Worm (Caenorhabditis elegans) whole organism, young adult: Measurements from ENCODE around the gene str-238.
A peak's percentile ranks its signal among the peaks of the same experiment; 100 is the strongest.

Experiments used
- B0019.2 ChIP-seq: fragments of 200-800 bp; sonication (Bioruptor generic); conservative IDR thresholded peaks from 2 replicates; pipeline ENCODE4 v1.3.6; 2022; ENCODE audit warnings: missing genetic modification reagents, missing genetic modification characterization, missing compliant biosample characterization
- B0336.3 ChIP-seq: fragments of 200-800 bp; sonication (Bioruptor generic); IDR thresholded peaks from 2 replicates; pipeline ENCODE4 v1.3.6; 2022; ENCODE audit warnings: missing genetic modification characterization, missing compliant biosample characterization
- C06A6.2 ChIP-seq: fragments of 200-800 bp; sonication (Bioruptor generic); conservative IDR thresholded peaks from 2 replicates; pipeline ENCODE4 v1.3.6; 2022; ENCODE audit warnings: missing genetic modification characterization, missing compliant biosample characterization
- C17E4.6 ChIP-seq: fragments of 200-800 bp; sonication (Bioruptor generic); IDR thresholded peaks from 2 replicates; pipeline ENCODE4 v1.3.6; 2022; ENCODE audit warnings: missing genetic modification reagents, missing genetic modification characterization, missing compliant biosample characterization
- D2030.7 ChIP-seq: fragments of 200-800 bp; sonication (Bioruptor generic); IDR thresholded peaks from 2 replicates; pipeline ENCODE4 v1.3.6; 2022; ENCODE audit warnings: missing genetic modification reagents, missing genetic modification characterization, missing compliant biosample characterization
- F10E7.11 ChIP-seq: sonication (generic microtip); optimal IDR thresholded peaks from 2 replicates; lab custom pipeline; 2017; ENCODE audit warnings: mild to moderate bottlenecking, missing genetic modification characterization, moderate library complexity, missing compliant biosample characterization
- F23B12.7 ChIP-seq: sonication (generic microtip); optimal IDR thresholded peaks from 2 replicates; lab custom pipeline; 2017; ENCODE audit warnings: missing genetic modification characterization, mild to moderate bottlenecking, missing compliant biosample characterization, antibody characterized with exemption, moderate library complexity; ENCODE audit not compliant: insufficient read depth
- F33H1.4 ChIP-seq: fragments of 200-800 bp; sonication (Bioruptor generic); IDR thresholded peaks from 2 replicates; pipeline ENCODE4 v1.3.6; 2022; ENCODE audit warnings: missing genetic modification reagents, missing genetic modification characterization, missing compliant biosample characterization
- F39B2.1 ChIP-seq: fragments of 200-800 bp; sonication (Bioruptor generic); IDR thresholded peaks from 2 replicates; pipeline ENCODE4 v1.3.6; 2022; ENCODE audit warnings: missing genetic modification reagents, missing genetic modification characterization, missing compliant biosample characterization
- F52B5.7 ChIP-seq: sonication (generic microtip); optimal IDR thresholded peaks from 2 replicates; lab custom pipeline; 2016; ENCODE audit warnings: mild to moderate bottlenecking, missing genetic modification characterization, missing compliant biosample characterization
- K11D2.4 ChIP-seq: fragments of 200-800 bp; sonication (Bioruptor generic); IDR thresholded peaks from 2 replicates; pipeline ENCODE4 v1.3.6; 2022; ENCODE audit warnings: missing genetic modification reagents, missing genetic modification characterization, missing compliant biosample characterization
- K12H6.12 ChIP-seq: fragments of 200-800 bp; sonication (Bioruptor generic); optimal IDR thresholded peaks from 2 replicates; lab custom pipeline; 2018; ENCODE audit warnings: mild to moderate bottlenecking, missing genetic modification characterization, missing compliant biosample characterization
- Y95B8A.8 ChIP-seq: fragments of 200-800 bp; sonication (Bioruptor generic); IDR thresholded peaks from 2 replicates; pipeline ENCODE4 v1.3.6; 2022; ENCODE audit warnings: missing genetic modification reagents, missing genetic modification characterization, missing compliant biosample characterization
- akir-1 ChIP-seq: fragments of 200-800 bp; sonication (Bioruptor generic); optimal IDR thresholded peaks from 2 replicates; lab custom pipeline; 2018; ENCODE audit warnings: mild to moderate bottlenecking, missing genetic modification characterization, moderate library complexity, missing compliant biosample characterization
- aptf-2 ChIP-seq: fragments of 200-800 bp; sonication (Bioruptor generic); conservative IDR thresholded peaks from 2 replicates; pipeline ENCODE4 v1.3.6; 2022; ENCODE audit warnings: missing genetic modification reagents, missing genetic modification characterization, missing compliant biosample characterization
- attf-3 ChIP-seq: fragments of 200-800 bp; sonication (Bioruptor generic); conservative IDR thresholded peaks from 2 replicates; pipeline ENCODE4 v1.3.6; 2022; ENCODE audit warnings: missing genetic modification reagents, missing genetic modification characterization, missing compliant biosample characterization
- bed-2 ChIP-seq: fragments of 200-800 bp; sonication (Bioruptor generic); IDR thresholded peaks from 2 replicates; pipeline ENCODE4 v1.3.6; 2022; ENCODE audit warnings: missing genetic modification reagents, missing genetic modification characterization, missing compliant biosample characterization
- ccch-3 ChIP-seq: fragments of 200-800 bp; sonication (Bioruptor generic); optimal IDR thresholded peaks from 2 replicates; lab custom pipeline; 2018; ENCODE audit warnings: mild to moderate bottlenecking, missing genetic modification characterization, missing compliant biosample characterization
- cebp-1 ChIP-seq, 2 experiments: fragments of 200-800 bp in 1 of 2; sonication (Bioruptor generic) in 1 of 2; sonication (generic microtip) in 1 of 2; IDR thresholded peaks in 1 of 2; optimal IDR thresholded peaks in 1 of 2; 2 replicates each; pipeline versions ENCODE4 v1.3.6 to Lab custom; 2017 to 2022; ENCODE audit warnings: missing compliant biosample characterization in 2 of 2, missing genetic modification characterization in 2 of 2, mild to moderate bottlenecking in 1 of 2, missing genetic modification reagents in 1 of 2, moderate library complexity in 1 of 2
- ceh-40 ChIP-seq: fragments of 200-800 bp; sonication (Bioruptor generic); IDR thresholded peaks from 2 replicates; pipeline ENCODE4 v1.3.6; 2022; ENCODE audit warnings: missing genetic modification characterization, missing compliant biosample characterization
- ceh-91 ChIP-seq: fragments of 200-800 bp; sonication (Bioruptor generic); IDR thresholded peaks from 2 replicates; pipeline ENCODE4 v1.3.6; 2022; ENCODE audit warnings: missing genetic modification reagents, missing genetic modification characterization, missing compliant biosample characterization
- egl-18 ChIP-seq: fragments of 200-800 bp; sonication (Bioruptor generic); IDR thresholded peaks from 2 replicates; pipeline ENCODE4 v1.3.6; 2022; ENCODE audit warnings: missing genetic modification reagents, missing genetic modification characterization, missing compliant biosample characterization
- him-1 ChIP-seq: sonication (generic microtip); optimal IDR thresholded peaks from 2 replicates; lab custom pipeline; 2016; ENCODE audit warnings: missing genotype, missing genetic modification reagents, missing genetic modification characterization, missing compliant biosample characterization
- hlh-12 ChIP-seq: sonication (generic microtip); optimal IDR thresholded peaks from 2 replicates; lab custom pipeline; 2016; ENCODE audit warnings: missing genetic modification characterization, missing compliant biosample characterization
- hlh-26 ChIP-seq: fragments of 200-800 bp; sonication (Bioruptor generic); conservative IDR thresholded peaks from 2 replicates; pipeline ENCODE4 v1.3.6; 2022; ENCODE audit warnings: missing genetic modification reagents, missing genetic modification characterization, missing compliant biosample characterization
- hmg-20 ChIP-seq: fragments of 200-800 bp; sonication (Bioruptor generic); IDR thresholded peaks from 2 replicates; pipeline ENCODE4 v1.3.6; 2022; ENCODE audit warnings: missing genetic modification reagents, missing genetic modification characterization, missing compliant biosample characterization
- let-526 ChIP-seq: fragments of 200-800 bp; sonication (Bioruptor generic); IDR thresholded peaks from 2 replicates; pipeline ENCODE4 v1.3.6; 2022; ENCODE audit warnings: missing genetic modification reagents, missing genetic modification characterization, missing compliant biosample characterization
- let-607 ChIP-seq, 2 experiments: fragments of 200-800 bp in 1 of 2; sonication (Bioruptor generic) in 1 of 2; sonication (generic microtip) in 1 of 2; optimal IDR thresholded peaks; 2 replicates each; lab custom pipeline; 2016 to 2018; ENCODE audit warnings: mild to moderate bottlenecking in 2 of 2, missing compliant biosample characterization in 2 of 2, missing genetic modification characterization in 2 of 2, moderate library complexity in 2 of 2, missing genotype in 1 of 2
- lin-35 ChIP-seq, 3 experiments: fragments of 150-350 bp in 2 of 3; sonication (generic microtip) in 1 of 3; optimal IDR thresholded peaks; 2 replicates each; lab custom pipeline; 2014 to 2018; ENCODE audit warnings: missing biosample characterization in 3 of 3, missing genetic modification characterization in 3 of 3, missing genetic modification reagents in 3 of 3
- lin-40 ChIP-seq: sonication (generic microtip); optimal IDR thresholded peaks from 2 replicates; lab custom pipeline; 2016; ENCODE audit warnings: missing genetic modification characterization, mild to moderate bottlenecking, missing compliant biosample characterization, missing genotype, missing genetic modification reagents
- lin-54 ChIP-seq: fragments of 200-800 bp; sonication (Bioruptor generic); optimal IDR thresholded peaks from 2 replicates; lab custom pipeline; 2018; ENCODE audit warnings: mild to moderate bottlenecking, missing genetic modification characterization, missing compliant biosample characterization
- lsl-1 ChIP-seq: fragments of 200-800 bp; sonication (Bioruptor generic); optimal IDR thresholded peaks from 2 replicates; lab custom pipeline; 2018; ENCODE audit warnings: mild to moderate bottlenecking, missing genetic modification characterization, moderate library complexity, missing compliant biosample characterization
- lsy-27 ChIP-seq: sonication (generic microtip); optimal IDR thresholded peaks from 2 replicates; lab custom pipeline; 2017; ENCODE audit warnings: missing genetic modification characterization, mild to moderate bottlenecking, missing compliant biosample characterization, antibody characterized with exemption, missing genotype, borderline replicate concordance; ENCODE audit not compliant: insufficient read depth
- madf-3 ChIP-seq: fragments of 200-800 bp; sonication (Bioruptor generic); IDR thresholded peaks from 2 replicates; pipeline ENCODE4 v1.3.6; 2022; ENCODE audit warnings: missing genetic modification reagents, missing genetic modification characterization, missing compliant biosample characterization
- madf-6 ChIP-seq: fragments of 200-800 bp; sonication (Bioruptor generic); IDR thresholded peaks from 2 replicates; pipeline ENCODE4 v1.3.6; 2022; ENCODE audit warnings: missing genetic modification reagents, missing genetic modification characterization, missing compliant biosample characterization
- madf-8 ChIP-seq: fragments of 200-800 bp; sonication (Bioruptor generic); conservative IDR thresholded peaks from 2 replicates; pipeline ENCODE4 v1.3.6; 2022; ENCODE audit warnings: missing genetic modification reagents, missing genetic modification characterization, missing compliant biosample characterization
- mes-4 ChIP-seq: sonication (generic microtip); optimal IDR thresholded peaks from 2 replicates; lab custom pipeline; 2016; ENCODE audit warnings: missing genotype, missing genetic modification characterization, missing compliant biosample characterization
- mxl-1 ChIP-seq: sonication (generic microtip); optimal IDR thresholded peaks from 2 replicates; lab custom pipeline; 2016; ENCODE audit warnings: missing genetic modification characterization, missing compliant biosample characterization
- nhr-27 ChIP-seq: fragments of 200-800 bp; sonication (Bioruptor generic); optimal IDR thresholded peaks from 2 replicates; lab custom pipeline; 2018; ENCODE audit warnings: mild to moderate bottlenecking, missing genetic modification characterization, moderate library complexity, missing compliant biosample characterization
- rec-8 ChIP-seq, 2 experiments: sonication (generic microtip); optimal IDR thresholded peaks; 2 replicates each; lab custom pipeline; 2016; ENCODE audit warnings: mild to moderate bottlenecking in 2 of 2, missing genetic modification characterization in 2 of 2, missing genetic modification reagents in 2 of 2, missing genotype in 2 of 2, missing biosample characterization in 1 of 2, missing compliant biosample characterization in 1 of 2, moderate library complexity in 1 of 2
- tbx-9 ChIP-seq: sonication (generic microtip); optimal IDR thresholded peaks from 2 replicates; lab custom pipeline; 2016; ENCODE audit warnings: borderline replicate concordance, missing genetic modification characterization, inconsistent platforms, missing compliant biosample characterization
- tlf-1 ChIP-seq: fragments of 200-800 bp; sonication (Bioruptor generic); optimal IDR thresholded peaks from 2 replicates; lab custom pipeline; 2018; ENCODE audit warnings: mild to moderate bottlenecking, missing genetic modification characterization, missing compliant biosample characterization
- zfh-2 ChIP-seq: fragments of 200-800 bp; sonication (Bioruptor generic); conservative IDR thresholded peaks from 2 replicates; pipeline ENCODE4 v1.3.6; 2022; ENCODE audit warnings: missing genetic modification reagents, missing genetic modification characterization, missing compliant biosample characterization
- ztf-18 ChIP-seq: sonication (generic microtip); optimal IDR thresholded peaks from 2 replicates; lab custom pipeline; 2016; ENCODE audit warnings: missing genotype, mild to moderate bottlenecking, missing genetic modification characterization, missing compliant biosample characterization
- ztf-28 ChIP-seq: fragments of 200-800 bp; sonication (Bioruptor generic); IDR thresholded peaks from 2 replicates; pipeline ENCODE4 v1.3.6; 2022; ENCODE audit warnings: missing genetic modification reagents, missing genetic modification characterization, missing compliant biosample characterization
- ztf-3 ChIP-seq: fragments of 200-800 bp; sonication (Bioruptor generic); optimal IDR thresholded peaks from 2 replicates; lab custom pipeline; 2018; ENCODE audit warnings: mild to moderate bottlenecking, missing genetic modification characterization, missing compliant biosample characterization
- ztf-6 ChIP-seq: fragments of 200-800 bp; sonication (Bioruptor generic); IDR thresholded peaks from 2 replicates; pipeline ENCODE4 v1.3.6; 2022; ENCODE audit warnings: missing genetic modification reagents, missing genetic modification characterization, missing compliant biosample characterization

The str-238 gene

DNA sequence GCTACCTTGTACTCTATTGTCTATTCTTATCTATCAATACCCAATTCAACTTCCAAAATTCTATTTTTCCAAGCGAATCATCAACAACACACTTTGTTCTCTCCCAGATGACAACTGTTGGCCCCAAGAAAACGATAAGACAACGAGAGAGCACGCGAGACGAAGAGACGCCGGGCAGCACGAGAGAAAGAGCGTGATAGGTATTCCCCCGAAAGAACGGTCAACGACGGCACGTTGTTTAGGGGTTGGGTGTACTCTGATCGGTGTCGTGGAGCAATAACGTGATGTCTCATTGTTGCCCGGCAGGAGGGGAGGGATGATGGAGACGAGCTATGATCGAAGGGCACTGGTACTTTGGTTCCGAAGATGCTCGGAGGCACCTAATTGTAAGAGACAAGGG, 33.5 kb upstream of the str-238 start (continued):
- TF ChIP-seq mxl-1 (tag; lab: Kevin White, UChicago), result no peak
- no peak for TF ChIP-seq him-1
- TF ChIP-seq bed-2 (GFP tag; lab: Robert Waterston, UW), result no peak
- TF ChIP-seq madf-8 (GFP tag; lab: Robert Waterston, UW), result no peak
- TF ChIP-seq lin-54 (GFP tag; lab: Kevin White, UChicago), result peak; percentile 61
- peak in 1 of 2 experiments; percentile 85 for TF ChIP-seq let-607 (tag; optimal IDR thresholded peaks at IDR 0.05; lab: Kevin White, UChicago)
- TF ChIP-seq hlh-26 (GFP tag; lab: Robert Waterston, UW), result no peak
- no peak for TF ChIP-seq egl-18 (GFP tag; lab: Robert Waterston, UW)
- 0 out of 2 replicates have a peak, but pooled peaks have one; percentile 31 for TF ChIP-seq madf-6 (GFP tag; lab: Robert Waterston, UW)
- no peak for TF ChIP-seq attf-3 (GFP tag; lab: Robert Waterston, UW)
- no peak for TF ChIP-seq rec-8 (tag; optimal IDR thresholded peaks at IDR 0.05; lab: Kevin White, UChicago)
- TF ChIP-seq K12H6.12 (tag; lab: Kevin White, UChicago), result peak; percentile 71
- no peak for TF ChIP-seq nhr-27 (tag; lab: Kevin White, UChicago)
- peak; percentile 84 for TF ChIP-seq K11D2.4 (GFP tag; lab: Robert Waterston, UW)
- no peak for TF ChIP-seq akir-1
- TF ChIP-seq cebp-1 (GFP tag; IDR thresholded peaks at IDR 0.05; lab: Robert Waterston, UW), result peak; percentile 33; the same call in 1 of the 2 replicates
- TF ChIP-seq cebp-1 (tag; optimal IDR thresholded peaks at IDR 0.05; lab: Kevin White, UChicago), result peak; percentile 89
- peak; percentile 96 for TF ChIP-seq B0336.3 (GFP tag; lab: Robert Waterston, UW)
- TF ChIP-seq lsy-27 (tag; lab: Kevin White, UChicago), result no peak
- no peak for TF ChIP-seq tbx-9 (tag; lab: Kevin White, UChicago)
- no peak for TF ChIP-seq ceh-40 (GFP tag; lab: Robert Waterston, UW)
- peak; percentile 74; the same call in 1 of the 2 replicates for TF ChIP-seq Y95B8A.8 (GFP tag; lab: Robert Waterston, UW)
- TF ChIP-seq ccch-3 (GFP tag; lab: Kevin White, UChicago), result no peak
- TF ChIP-seq let-526 (GFP tag; lab: Robert Waterston, UW), result peak; percentile 96
- TF ChIP-seq ztf-18 (tag; lab: Kevin White, UChicago), result no peak
- TF ChIP-seq lin-35 (GFP tag; optimal IDR thresholded peaks at IDR 0.05; lab: Kevin White, UChicago), result peak in 1 of 3 experiments; percentile 29
- peak; percentile 81 for TF ChIP-seq zfh-2 (GFP tag; lab: Robert Waterston, UW)
- no peak for TF ChIP-seq F33H1.4
- TF ChIP-seq B0019.2 (GFP tag; lab: Robert Waterston, UW), result no peak
- peak; percentile 76 for TF ChIP-seq F52B5.7
- TF ChIP-seq ztf-28 (GFP tag; lab: Robert Waterston, UW), result no peak
- TF ChIP-seq lsl-1 (GFP tag; lab: Kevin White, UChicago), result no peak

DNA sequence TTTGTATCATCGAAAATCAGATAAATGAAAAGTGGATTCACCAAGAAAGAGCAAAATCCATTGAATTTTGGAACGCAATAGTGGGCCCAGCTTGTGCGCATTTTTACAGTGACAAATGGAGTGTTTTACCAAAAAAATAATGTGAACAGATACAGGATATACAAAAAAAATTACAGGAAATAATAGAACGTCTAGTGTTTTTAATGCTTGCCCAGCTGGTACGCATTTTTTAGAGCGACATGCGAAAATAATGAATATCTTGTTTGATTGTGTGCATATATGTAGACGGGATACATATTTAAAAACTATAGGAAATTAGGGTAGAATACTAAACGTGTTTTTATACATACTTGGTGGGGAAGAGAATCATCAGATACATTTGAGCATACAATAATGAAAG, 28.7 kb upstream of the str-238 start, which contains the start of gene srj-25:
srj-25 (minus strand) TSS at position 101 of the 400 bp plus-strand sequence.
- TF ChIP-seq F10E7.11 (no peak), aptf-2 (GFP tag; lab: Robert Waterston, UW) (no peak), tlf-1 (GFP tag; lab: Kevin White, UChicago) (no peak), mes-4 (tag; lab: Kevin White, UChicago) (no peak), C17E4.6 (GFP tag; lab: Robert Waterston, UW) (no peak), ceh-91 (no peak), egl-18 (GFP tag; lab: Robert Waterston, UW) (no peak), hmg-20 (GFP tag; lab: Robert Waterston, UW) (no peak), lin-40 (tag; lab: Kevin White, UChicago) (no peak), ztf-6 (GFP tag; lab: Robert Waterston, UW) (no peak), ztf-3 (GFP tag; lab: Kevin White, UChicago) (no peak), madf-3 (GFP tag; lab: Robert Waterston, UW) (no peak), C06A6.2 (GFP tag; lab: Robert Waterston, UW) (no peak), F23B12.7 (tag; lab: Kevin White, UChicago) (no peak), Y95B8A.8 (GFP tag; lab: Robert Waterston, UW) (no peak), hlh-12 (tag; lab: Kevin White, UChicago) (no peak), D2030.7 (no peak), F39B2.1 (no peak)
